Worm (Caenorhabditis elegans) whole organism, late embryonic: Measurements from ENCODE around the gene C33G8.13.

Experiments used
- ceh-22 ChIP-seq: sonication (generic microtip); optimal IDR thresholded peaks from 2 replicates; lab custom pipeline; 2017; ENCODE audit warnings: missing biosample characterization, missing genetic modification characterization
- ceh-34 ChIP-seq: sonication (generic microtip); optimal IDR thresholded peaks from 2 replicates; lab custom pipeline; 2016; ENCODE audit warnings: mild to moderate bottlenecking, missing genetic modification characterization, missing compliant biosample characterization
- elt-2 ChIP-seq: sonication (generic microtip); optimal IDR thresholded peaks from 2 replicates; lab custom pipeline; 2016; ENCODE audit warnings: missing genetic modification reagents, missing genetic modification characterization, missing compliant biosample characterization
- ets-4 ChIP-seq: sonication (generic microtip); optimal IDR thresholded peaks from 2 replicates; lab custom pipeline; 2016; ENCODE audit warnings: missing genetic modification characterization, missing compliant biosample characterization
- fkh-10 ChIP-seq: fragments of 150-350 bp; optimal IDR thresholded peaks from 2 replicates; lab custom pipeline; 2014; ENCODE audit warnings: missing biosample characterization, missing genetic modification reagents, missing genetic modification characterization
- odd-2 ChIP-seq: sonication (generic microtip); optimal IDR thresholded peaks from 2 replicates; lab custom pipeline; 2017; ENCODE audit warnings: antibody characterized with exemption, mild to moderate bottlenecking, missing genetic modification characterization, missing compliant biosample characterization
- pat-9 ChIP-seq: fragments of 200-800 bp; sonication (Bioruptor generic); optimal IDR thresholded peaks from 2 replicates; lab custom pipeline; 2018; ENCODE audit warnings: mild to moderate bottlenecking, missing genetic modification characterization, moderate library complexity, missing compliant biosample characterization
- pha-4 ChIP-seq: fragments of 150-350 bp; optimal IDR thresholded peaks from 2 replicates; lab custom pipeline; 2018; ENCODE audit warnings: missing biosample characterization, missing genetic modification reagents, missing genetic modification characterization
- unc-55 ChIP-seq: sonication (generic microtip); optimal IDR thresholded peaks from 2 replicates; lab custom pipeline; 2017; ENCODE audit warnings: missing biosample characterization, missing genetic modification reagents, missing genetic modification characterization
- ztf-16 ChIP-seq: sonication (generic microtip); optimal IDR thresholded peaks from 2 replicates; lab custom pipeline; 2017; ENCODE audit warnings: missing genetic modification characterization, missing compliant biosample characterization

ce11 chrV:6969950-6970532 lies 45.7 kb downstream of the C33G8.13 start, which contains the start of gene ptr-15:
- TF ChIP-seq ceh-22 (tag; lab: Kevin White, UChicago) (no peak), ztf-16 (tag; lab: Kevin White, UChicago) (no peak), fkh-10 (GFP tag; lab: Kevin White, UChicago) (no peak), unc-55 (GFP tag; lab: Kevin White, UChicago) (peak; percentile 30), ets-4 (tag; lab: Kevin White, UChicago) (no peak), elt-2 (tag; lab: Kevin White, UChicago) (no peak), ceh-34 (tag; lab: Kevin White, UChicago) (no peak), pha-4 (tag; lab: Kevin White, UChicago) (no peak), pat-9 (tag; lab: Kevin White, UChicago) (no peak), odd-2 (tag; lab: Kevin White, UChicago) (no peak)
